Fruit fly (Drosophila melanogaster) whole organism, prepupa: ENCODE results near the gene CG7872.

Experiments used
- Blimp-1 ChIP-seq: fragments of 200-800 bp; sonication (Bioruptor generic); optimal IDR thresholded peaks from 3 replicates; lab custom pipeline; 2017; ENCODE audit warnings: missing biosample characterization, missing genetic modification characterization, mild to moderate bottlenecking, moderate library complexity, missing genetic modification reagents
- CG10669 ChIP-seq: fragments of 200-800 bp; sonication (Bioruptor generic); optimal IDR thresholded peaks from 3 replicates; lab custom pipeline; 2018; ENCODE audit warnings: missing biosample characterization, mild to moderate bottlenecking, missing genetic modification characterization, moderate library complexity
- CG11294 ChIP-seq: fragments of 200-800 bp; sonication (Bioruptor generic); IDR thresholded peaks from 2 replicates; pipeline ENCODE4 v1.3.6; 2022; ENCODE audit warnings: missing biosample characterization, missing genetic modification characterization
- CG11762 ChIP-seq: fragments of 200-800 bp; sonication (Bioruptor generic); optimal IDR thresholded peaks from 3 replicates; lab custom pipeline; 2016; ENCODE audit warnings: missing biosample characterization, missing genetic modification characterization; ENCODE audit not compliant: insufficient read depth
- CG11902 ChIP-seq: fragments of 200-800 bp; sonication (Bioruptor generic); optimal IDR thresholded peaks from 3 replicates; lab custom pipeline; 2016; ENCODE audit warnings: missing biosample characterization, missing genetic modification characterization
- CG15336 ChIP-seq: fragments of 200-800 bp; sonication (Bioruptor generic); IDR thresholded peaks from 2 replicates; pipeline ENCODE4 v1.3.6; 2022; ENCODE audit warnings: missing biosample characterization, missing genetic modification characterization
- CG1621 ChIP-seq: fragments of 200-800 bp; sonication (Bioruptor generic); optimal IDR thresholded peaks from 3 replicates; lab custom pipeline; 2018; ENCODE audit warnings: missing biosample characterization, mild to moderate bottlenecking, missing genetic modification characterization
- CG16779 ChIP-seq: fragments of 200-800 bp; sonication (Bioruptor generic); optimal IDR thresholded peaks from 3 replicates; lab custom pipeline; 2017; ENCODE audit warnings: missing biosample characterization, mild to moderate bottlenecking, missing genetic modification characterization
- CG3032 ChIP-seq: fragments of 200-800 bp; optimal IDR thresholded peaks from 2 replicates; lab custom pipeline; 2019; ENCODE audit warnings: missing biosample characterization, mild to moderate bottlenecking, missing genetic modification characterization, moderate library complexity
- CG34406 ChIP-seq: fragments of 200-800 bp; sonication (Bioruptor generic); optimal IDR thresholded peaks from 3 replicates; lab custom pipeline; 2016; ENCODE audit warnings: missing biosample characterization, missing genetic modification characterization
- CG3919 ChIP-seq: fragments of 200-800 bp; sonication (Bioruptor generic); optimal IDR thresholded peaks from 3 replicates; lab custom pipeline; 2016; ENCODE audit warnings: missing biosample characterization, missing genetic modification characterization
- CG4318 ChIP-seq: fragments of 200-800 bp; sonication (Bioruptor generic); optimal IDR thresholded peaks from 3 replicates; lab custom pipeline; 2017; ENCODE audit warnings: missing biosample characterization, mild to moderate bottlenecking, missing genetic modification characterization
- CG6163 ChIP-seq: fragments of 200-800 bp; sonication (Bioruptor generic); IDR thresholded peaks from 3 replicates; pipeline ENCODE4 v1.3.6; 2022; ENCODE audit warnings: missing biosample characterization, missing genetic modification characterization
- CG6276 ChIP-seq: fragments of 200-800 bp; sonication (Bioruptor generic); optimal IDR thresholded peaks from 2 replicates; lab custom pipeline; 2017; ENCODE audit warnings: missing biosample characterization, mild to moderate bottlenecking, missing genetic modification characterization
- CG6792 ChIP-seq: fragments of 200-800 bp; sonication (Bioruptor generic); optimal IDR thresholded peaks from 3 replicates; lab custom pipeline; 2016; ENCODE audit warnings: missing biosample characterization, missing genetic modification characterization
- CG6808 ChIP-seq: fragments of 200-800 bp; sonication (Bioruptor generic); optimal IDR thresholded peaks from 3 replicates; lab custom pipeline; 2017; ENCODE audit warnings: missing biosample characterization, missing genetic modification characterization, mild to moderate bottlenecking, moderate library complexity, missing genetic modification reagents
- CG6854 ChIP-seq: fragments of 200-800 bp; sonication (Bioruptor generic); optimal IDR thresholded peaks from 2 replicates; lab custom pipeline; 2017; ENCODE audit warnings: missing biosample characterization, mild to moderate bottlenecking, missing genetic modification characterization
- CG7368 ChIP-seq: fragments of 200-800 bp; sonication (Bioruptor generic); optimal IDR thresholded peaks from 3 replicates; lab custom pipeline; 2016; ENCODE audit warnings: missing biosample characterization, missing genetic modification characterization
- CG8119 ChIP-seq: fragments of 200-800 bp; sonication (Bioruptor generic); IDR thresholded peaks from 3 replicates; pipeline ENCODE4 v1.3.6; 2022; ENCODE audit warnings: missing biosample characterization, missing genetic modification characterization
- CG8319 ChIP-seq: fragments of 200-800 bp; sonication (Bioruptor generic); optimal IDR thresholded peaks from 3 replicates; lab custom pipeline; 2016; ENCODE audit warnings: missing biosample characterization, missing genetic modification characterization
- CG8632 ChIP-seq: fragments of 200-800 bp; sonication (Bioruptor generic); optimal IDR thresholded peaks from 3 replicates; lab custom pipeline; 2016; ENCODE audit warnings: missing biosample characterization, missing genetic modification characterization
- CG9139 ChIP-seq: fragments of 200-800 bp; sonication (Bioruptor generic); optimal IDR thresholded peaks from 3 replicates; lab custom pipeline; 2017; ENCODE audit warnings: missing biosample characterization, mild to moderate bottlenecking, missing genetic modification characterization
- Eip75B ChIP-seq: fragments of 200-800 bp; sonication (Bioruptor generic); optimal IDR thresholded peaks from 3 replicates; lab custom pipeline; 2016; ENCODE audit warnings: missing biosample characterization, missing genetic modification characterization
- Eip78C ChIP-seq: fragments of 200-800 bp; sonication (Bioruptor generic); peaks from one replicate; lab custom pipeline; 2016; ENCODE audit warnings: missing biosample characterization, missing genetic modification characterization
- Eip93F ChIP-seq: fragments of 200-800 bp; sonication (Bioruptor generic); optimal IDR thresholded peaks from 2 replicates; lab custom pipeline; 2016; ENCODE audit warnings: missing biosample characterization, mild to moderate bottlenecking, missing genetic modification characterization
- Ets21C ChIP-seq: fragments of 200-800 bp; sonication (Bioruptor generic); optimal IDR thresholded peaks from 3 replicates; lab custom pipeline; 2016; ENCODE audit warnings: missing biosample characterization, missing genetic modification characterization
- Gug ChIP-seq: fragments of 200-800 bp; sonication (Bioruptor generic); IDR thresholded peaks from 2 replicates; pipeline ENCODE4 v1.3.6; 2022; ENCODE audit warnings: missing biosample characterization, missing genetic modification characterization
- Hr38 ChIP-seq: sonication (Bioruptor generic); optimal IDR thresholded peaks from 2 replicates; lab custom pipeline; 2016; ENCODE audit warnings: missing biosample characterization, missing genetic modification characterization
- Hr39 ChIP-seq: fragments of 200-800 bp; sonication (Bioruptor generic); optimal IDR thresholded peaks from 2 replicates; lab custom pipeline; 2016; ENCODE audit warnings: missing biosample characterization, missing genetic modification characterization
- Hr4 ChIP-seq: fragments of 200-800 bp; sonication (Bioruptor generic); optimal IDR thresholded peaks from 3 replicates; lab custom pipeline; 2016; ENCODE audit warnings: missing biosample characterization, missing genetic modification characterization
- Lpt ChIP-seq: fragments of 200-800 bp; sonication (Bioruptor generic); optimal IDR thresholded peaks from 3 replicates; lab custom pipeline; 2016; ENCODE audit warnings: missing biosample characterization, missing genetic modification characterization
- Met ChIP-seq: fragments of 200-800 bp; sonication (Bioruptor generic); optimal IDR thresholded peaks from 3 replicates; lab custom pipeline; 2016; ENCODE audit warnings: missing biosample characterization, missing genetic modification characterization
- OdsH ChIP-seq: fragments of 200-800 bp; sonication (Bioruptor generic); optimal IDR thresholded peaks from 3 replicates; lab custom pipeline; 2016; ENCODE audit warnings: missing biosample characterization, missing genetic modification characterization
- Smox ChIP-seq: fragments of 200-800 bp; sonication (Bioruptor generic); optimal IDR thresholded peaks from 3 replicates; lab custom pipeline; 2016; ENCODE audit warnings: missing biosample characterization, missing genetic modification characterization
- Sox102F ChIP-seq: fragments of 200-800 bp; sonication (Bioruptor generic); optimal IDR thresholded peaks from 2 replicates; lab custom pipeline; 2016; ENCODE audit warnings: missing biosample characterization, mild to moderate bottlenecking, missing genetic modification characterization
- Sox15 ChIP-seq: fragments of 200-800 bp; sonication (Bioruptor generic); optimal IDR thresholded peaks from 3 replicates; lab custom pipeline; 2016; ENCODE audit warnings: missing biosample characterization, missing genetic modification characterization
- achi ChIP-seq: fragments of 200-800 bp; sonication (Bioruptor generic); optimal IDR thresholded peaks from 3 replicates; lab custom pipeline; 2016; ENCODE audit warnings: missing biosample characterization, missing genetic modification characterization
- cyc ChIP-seq: fragments of 200-800 bp; sonication (Bioruptor generic); optimal IDR thresholded peaks from 3 replicates; lab custom pipeline; 2016; ENCODE audit warnings: missing biosample characterization, missing genetic modification characterization
- dac ChIP-seq: fragments of 200-800 bp; sonication (Bioruptor generic); optimal IDR thresholded peaks from 2 replicates; lab custom pipeline; 2017; ENCODE audit warnings: missing biosample characterization, mild to moderate bottlenecking, missing genetic modification characterization
- dsx ChIP-seq: fragments of 200-800 bp; optimal IDR thresholded peaks from 3 replicates; lab custom pipeline; 2019; ENCODE audit warnings: missing biosample characterization, mild to moderate bottlenecking, missing genetic modification characterization, moderate library complexity; ENCODE audit not compliant: poor library complexity, severe bottlenecking
- eg ChIP-seq: fragments of 200-800 bp; sonication (Bioruptor generic); IDR thresholded peaks from 3 replicates; pipeline ENCODE4 v1.3.6; 2022; ENCODE audit warnings: missing biosample characterization, missing genetic modification characterization
- esn ChIP-seq: fragments of 200-800 bp; sonication (Bioruptor generic); optimal IDR thresholded peaks from 2 replicates; lab custom pipeline; 2016; ENCODE audit warnings: missing biosample characterization, mild to moderate bottlenecking, missing genetic modification characterization, moderate library complexity
- fd59A ChIP-seq: fragments of 200-800 bp; sonication (Bioruptor generic); optimal IDR thresholded peaks from 2 replicates; lab custom pipeline; 2017; ENCODE audit warnings: missing biosample characterization, mild to moderate bottlenecking, missing genetic modification characterization, missing genetic modification reagents
- fd85E ChIP-seq: fragments of 200-800 bp; sonication (Bioruptor generic); optimal IDR thresholded peaks from 3 replicates; lab custom pipeline; 2016; ENCODE audit warnings: missing biosample characterization, missing genetic modification characterization
- fkh ChIP-seq: fragments of 200-800 bp; sonication (Bioruptor generic); optimal IDR thresholded peaks from 3 replicates; lab custom pipeline; 2017; ENCODE audit warnings: missing biosample characterization, mild to moderate bottlenecking, missing genetic modification characterization, moderate library complexity
- lz ChIP-seq: fragments of 200-800 bp; sonication (Bioruptor generic); optimal IDR thresholded peaks from 3 replicates; lab custom pipeline; 2016; ENCODE audit warnings: missing biosample characterization, missing genetic modification characterization
- pdm3 ChIP-seq: fragments of 200-800 bp; sonication (Bioruptor generic); optimal IDR thresholded peaks from 3 replicates; lab custom pipeline; 2016; ENCODE audit warnings: missing biosample characterization, missing genetic modification characterization
- salr ChIP-seq, 2 experiments: fragments of 200-800 bp; sonication (Bioruptor generic); optimal IDR thresholded peaks; 3 replicates each; lab custom pipeline; 2016 to 2018; ENCODE audit warnings: missing biosample characterization in 2 of 2, missing genetic modification characterization in 2 of 2, mild to moderate bottlenecking in 1 of 2
- spab ChIP-seq: fragments of 200-800 bp; sonication (Bioruptor generic); optimal IDR thresholded peaks from 2 replicates; lab custom pipeline; 2017; ENCODE audit warnings: missing biosample characterization, mild to moderate bottlenecking, missing genetic modification characterization, missing genetic modification reagents
- ss ChIP-seq, 2 experiments: fragments of 200-800 bp; sonication (Bioruptor generic); optimal IDR thresholded peaks; 2 replicates in 1 of 2; 3 replicates in 1 of 2; lab custom pipeline; 2017 to 2018; ENCODE audit warnings: mild to moderate bottlenecking in 2 of 2, missing biosample characterization in 2 of 2, missing genetic modification characterization in 2 of 2, moderate library complexity in 1 of 2
- svp ChIP-seq: fragments of 200-800 bp; sonication (Bioruptor generic); peaks from one replicate; lab custom pipeline; 2016; ENCODE audit warnings: missing biosample characterization, missing genetic modification characterization
- topi ChIP-seq: fragments of 200-800 bp; sonication (Bioruptor generic); optimal IDR thresholded peaks from 3 replicates; lab custom pipeline; 2016; ENCODE audit warnings: missing biosample characterization, missing genetic modification characterization

CG7872 gene

DNA sequence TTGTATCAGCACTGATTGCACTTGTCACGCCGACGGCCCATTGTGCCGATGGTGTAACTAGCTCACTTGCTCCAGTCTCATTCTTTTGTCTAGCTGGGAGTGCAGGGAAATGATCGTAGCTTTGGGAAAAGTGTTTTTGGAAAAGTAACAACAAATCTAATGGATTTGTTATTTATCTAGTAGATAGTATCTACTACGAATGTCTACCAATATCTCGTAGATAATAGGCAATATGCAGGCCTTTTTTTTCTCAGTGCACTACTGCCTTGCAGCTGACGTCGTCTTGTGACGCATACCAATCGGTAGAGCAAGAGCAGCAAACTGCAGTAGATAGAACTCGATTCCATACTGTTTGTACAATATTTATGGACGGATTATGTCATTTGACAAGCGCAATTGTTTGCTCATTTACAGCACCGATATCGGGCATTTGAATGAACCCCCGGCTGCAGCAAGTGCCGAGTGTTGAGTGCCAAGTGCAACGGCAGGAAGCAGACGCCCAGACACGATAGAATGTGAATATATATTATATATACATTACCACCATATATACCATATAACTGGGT lies 34.4 kb upstream of the CG7872 start:
- TF ChIP-seq OdsH (GFP tag; lab: Kevin White, UChicago), result peak; percentile 45
- peak; percentile 79 for TF ChIP-seq eg (GFP tag; lab: Robert Waterston, UW)
- TF ChIP-seq CG4318 (GFP tag; lab: Kevin White, UChicago), result no peak
- TF ChIP-seq CG8119 (GFP tag; lab: Robert Waterston, UW), result peak; percentile 67
- TF ChIP-seq CG6792, result peak; percentile 63
- no peak for TF ChIP-seq CG16779 (tag; lab: Kevin White, UChicago)
- TF ChIP-seq Smox (GFP tag; lab: Kevin White, UChicago), result no peak
- TF ChIP-seq CG9139 (GFP tag; lab: Kevin White, UChicago), result no peak
- peak; percentile 2 for TF ChIP-seq esn
- TF ChIP-seq svp (GFP tag; lab: Kevin White, UChicago), result peak; percentile 59
- TF ChIP-seq CG6276 (GFP tag; lab: Kevin White, UChicago), result peak; percentile 46
- TF ChIP-seq Ets21C, result no peak
- TF ChIP-seq Eip78C (GFP tag; lab: Kevin White, UChicago), result peak; percentile 87
- peak; percentile 23 for TF ChIP-seq Hr4 (GFP tag; lab: Kevin White, UChicago)
- peak; percentile 80 for TF ChIP-seq CG15336 (GFP tag; lab: Robert Waterston, UW)
- peak; percentile 6 for TF ChIP-seq CG7368
- TF ChIP-seq Hr38 (GFP tag; lab: Kevin White, UChicago), result no peak
- TF ChIP-seq CG11902, result no peak
- TF ChIP-seq CG6808, result peak; percentile 11
- TF ChIP-seq Sox15 (GFP tag; lab: Kevin White, UChicago), result peak; percentile 7
- peak; percentile 55 for TF ChIP-seq achi (GFP tag; lab: Kevin White, UChicago)
- no peak for TF ChIP-seq dsx
- no peak for TF ChIP-seq dac (GFP tag; lab: Kevin White, UChicago)
- no peak for TF ChIP-seq lz (GFP tag; lab: Kevin White, UChicago)
- peak; percentile 37 for TF ChIP-seq CG34406
- no peak for TF ChIP-seq CG3032 (tag; lab: Kevin White, UChicago)
- TF ChIP-seq Met, result no peak
- TF ChIP-seq salr (GFP tag; optimal IDR thresholded peaks at IDR 0.05; lab: Kevin White, UChicago), result peak in 1 of 2 experiments; percentile 9
- no peak for TF ChIP-seq fd59A (GFP tag; lab: Kevin White, UChicago)
- TF ChIP-seq Eip75B (GFP tag; lab: Kevin White, UChicago), result peak; percentile 45
- peak; percentile 62; the same call in 1 of the 2 replicates for TF ChIP-seq Gug (GFP tag; lab: Robert Waterston, UW)
- peak; percentile 32 for TF ChIP-seq CG8632 (GFP tag; lab: Kevin White, UChicago)
- TF ChIP-seq Lpt (GFP tag; lab: Kevin White, UChicago), result no peak
- peak; percentile 65 for TF ChIP-seq pdm3
- TF ChIP-seq CG11294 (GFP tag; lab: Robert Waterston, UW), result peak; percentile 60
- no peak for TF ChIP-seq fd85E
- TF ChIP-seq Hr39 (GFP tag; lab: Kevin White, UChicago), result no peak
- no peak for TF ChIP-seq CG1621 (tag; lab: Kevin White, UChicago)
- peak; percentile 53 for TF ChIP-seq CG3919 (GFP tag; lab: Kevin White, UChicago)
- TF ChIP-seq ss (GFP tag; optimal IDR thresholded peaks at IDR 0.05; lab: Kevin White, UChicago), result peak in 1 of 2 experiments; percentile 39
- TF ChIP-seq CG10669 (GFP tag; lab: Kevin White, UChicago), result peak; percentile 40
- no peak for TF ChIP-seq fkh (GFP tag; lab: Kevin White, UChicago)
- TF ChIP-seq Blimp-1, result no peak
- TF ChIP-seq Sox102F, result no peak
- TF ChIP-seq spab (GFP tag; lab: Kevin White, UChicago), result peak; percentile 15
- TF ChIP-seq CG8319 (GFP tag; lab: Kevin White, UChicago), result peak; percentile 9
- peak; percentile 78 for TF ChIP-seq CG6163
- no peak for TF ChIP-seq CG6854
- peak; percentile 19 for TF ChIP-seq topi (GFP tag; lab: Kevin White, UChicago)
- peak; percentile 18 for TF ChIP-seq CG11762 (GFP tag; lab: Kevin White, UChicago)
- TF ChIP-seq cyc, result no peak
- no peak for TF ChIP-seq Eip93F
